Fruit fly (Drosophila melanogaster) whole organism: Measurements from ENCODE around the gene CG34435.

Source experiments
- CG8478 ChIP-seq: fragments of >200 bp; optimal IDR thresholded peaks from 2 replicates; lab custom pipeline; 2018; ENCODE audit warnings: inconsistent platforms
- EcR ChIP-seq, 2 experiments: fragments of >200 bp; optimal IDR thresholded peaks; 2 replicates each; lab custom pipeline; 2017; ENCODE audit warnings: missing biosample characterization in 2 of 2, missing genetic modification characterization in 2 of 2, missing genetic modification reagents in 2 of 2
- pan ChIP-seq: fragments of >200 bp; optimal IDR thresholded peaks from 2 replicates; lab custom pipeline; 2017

DNA sequence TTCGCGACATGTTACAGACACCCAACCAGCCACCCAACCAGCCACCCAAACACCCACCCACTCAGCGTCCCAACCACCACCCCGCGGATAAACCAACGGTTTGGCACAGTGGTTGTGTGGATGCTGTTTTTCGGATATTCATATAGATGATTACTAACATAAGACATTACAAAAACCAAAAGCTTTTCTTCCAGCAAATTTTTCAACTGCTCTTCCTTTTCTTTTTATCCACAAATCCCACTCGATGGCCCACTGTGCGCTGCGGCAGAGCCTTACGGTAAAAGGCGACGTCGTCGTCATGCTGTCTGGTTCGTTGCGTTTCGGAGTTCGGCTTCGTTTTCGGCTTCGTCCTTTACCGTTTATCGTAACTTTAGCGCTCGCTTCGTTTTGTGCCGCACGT is 24.3 kb upstream of the CG34435 start:
- TF ChIP-seq EcR (GFP tag; optimal IDR thresholded peaks at IDR 0.05; lab: Kevin White, UChicago) (no peak), pan (lab: Kevin White, UChicago) (no peak), CG8478 (lab: Kevin White, UChicago) (no peak)
